Worm (Caenorhabditis elegans) whole organism, L1 larva: ENCODE data around the gene sru-38.

Experiments used
- C04F5.9 ChIP-seq: sonication (generic microtip); optimal IDR thresholded peaks from 2 replicates; lab custom pipeline; 2016; ENCODE audit warnings: missing genetic modification characterization, missing compliant biosample characterization
- C16A3.4 ChIP-seq: fragments of 150-350 bp; optimal IDR thresholded peaks from 2 replicates; lab custom pipeline; 2014; ENCODE audit warnings: missing biosample characterization, missing genetic modification characterization
- C34B4.2 ChIP-seq: sonication (generic microtip); optimal IDR thresholded peaks from 2 replicates; lab custom pipeline; 2017; ENCODE audit warnings: mild to moderate bottlenecking, missing genetic modification characterization, missing compliant biosample characterization
- aha-1 ChIP-seq: fragments of 150-350 bp; optimal IDR thresholded peaks from 2 replicates; lab custom pipeline; 2014; ENCODE audit warnings: missing biosample characterization, missing genetic modification characterization
- ceh-63 ChIP-seq: fragments of 200-800 bp; sonication (Bioruptor generic); optimal IDR thresholded peaks from 2 replicates; lab custom pipeline; 2018; ENCODE audit warnings: mild to moderate bottlenecking, missing genetic modification characterization, missing compliant biosample characterization
- ceh-82 ChIP-seq, 3 experiments: fragments of 150-350 bp in 1 of 3; sonication (generic microtip) in 2 of 3; optimal IDR thresholded peaks; 2 replicates each; lab custom pipeline; 2014 to 2017; ENCODE audit warnings: missing biosample characterization in 3 of 3, missing genetic modification characterization in 3 of 3
- dsc-1 ChIP-seq: sonication (generic microtip); optimal IDR thresholded peaks from 2 replicates; lab custom pipeline; 2016; ENCODE audit warnings: mild to moderate bottlenecking, missing genetic modification characterization, missing compliant biosample characterization
- efl-1 ChIP-seq, 4 experiments: fragments of 150-350 bp; optimal IDR thresholded peaks in 3 of 4; peaks in 1 of 4; 1 replicate in 1 of 4; 2 replicates in 3 of 4; lab custom pipeline; 2014; ENCODE audit warnings: missing biosample characterization in 2 of 4, missing genetic modification characterization in 2 of 4, missing genetic modification reagents in 2 of 4
- fkh-10 ChIP-seq: sonication (generic microtip); optimal IDR thresholded peaks from 2 replicates; lab custom pipeline; 2017; ENCODE audit warnings: missing biosample characterization, missing genetic modification reagents, missing genetic modification characterization
- fkh-4 ChIP-seq: sonication (generic microtip); optimal IDR thresholded peaks from 2 replicates; lab custom pipeline; 2016; ENCODE audit warnings: missing compliant biosample characterization, missing genetic modification characterization, borderline replicate concordance
- fkh-8 ChIP-seq: sonication (generic microtip); optimal IDR thresholded peaks from 2 replicates; lab custom pipeline; 2016; ENCODE audit warnings: mild to moderate bottlenecking, missing genetic modification characterization, missing compliant biosample characterization
- hlh-4 ChIP-seq: sonication (generic microtip); optimal IDR thresholded peaks from 2 replicates; lab custom pipeline; 2016; ENCODE audit warnings: mild to moderate bottlenecking, missing genetic modification characterization, missing compliant biosample characterization
- jun-1 ChIP-seq: fragments of 150-350 bp; optimal IDR thresholded peaks from 2 replicates; lab custom pipeline; 2014; ENCODE audit warnings: missing biosample characterization, missing genetic modification reagents, missing genetic modification characterization
- lin-14 ChIP-seq: fragments of 200-800 bp; sonication (Bioruptor generic); optimal IDR thresholded peaks from 2 replicates; lab custom pipeline; 2018; ENCODE audit warnings: mild to moderate bottlenecking, missing genetic modification characterization, moderate library complexity, missing compliant biosample characterization
- lin-15B ChIP-seq: fragments of 150-350 bp; sonication (generic microtip); optimal IDR thresholded peaks from 3 replicates; lab custom pipeline; 2014; ENCODE audit warnings: missing biosample characterization, missing genetic modification characterization
- lir-3 ChIP-seq: sonication (generic microtip); optimal IDR thresholded peaks from 2 replicates; lab custom pipeline; 2016; ENCODE audit warnings: mild to moderate bottlenecking, missing genetic modification characterization, moderate library complexity, missing compliant biosample characterization; ENCODE audit not compliant: poor library complexity
- lsy-2 ChIP-seq, 2 experiments: fragments of 150-350 bp; optimal IDR thresholded peaks; 2 replicates each; lab custom pipeline; 2014; ENCODE audit warnings: missing biosample characterization in 2 of 2, missing genetic modification characterization in 2 of 2
- mef-2 ChIP-seq: fragments of 150-350 bp; optimal IDR thresholded peaks from 2 replicates; lab custom pipeline; 2014; ENCODE audit warnings: missing biosample characterization, missing genetic modification characterization
- mep-1 ChIP-seq: fragments of 150-350 bp; optimal IDR thresholded peaks from 2 replicates; lab custom pipeline; 2014; ENCODE audit warnings: missing biosample characterization, missing genetic modification characterization
- nhr-11 ChIP-seq: fragments of 150-350 bp; optimal IDR thresholded peaks from 2 replicates; lab custom pipeline; 2014; ENCODE audit warnings: missing biosample characterization, missing genetic modification characterization
- nhr-20 ChIP-seq: sonication (generic microtip); optimal IDR thresholded peaks from 2 replicates; lab custom pipeline; 2016; ENCODE audit warnings: mild to moderate bottlenecking, missing genetic modification characterization, missing compliant biosample characterization
- nhr-28 ChIP-seq: fragments of 150-350 bp; optimal IDR thresholded peaks from 2 replicates; lab custom pipeline; 2014; ENCODE audit warnings: missing biosample characterization, missing genetic modification characterization
- nhr-90 ChIP-seq: sonication (generic microtip); optimal IDR thresholded peaks from 2 replicates; lab custom pipeline; 2016; ENCODE audit warnings: mild to moderate bottlenecking, missing genetic modification characterization, missing compliant biosample characterization; ENCODE audit not compliant: poor library complexity
- pag-3 ChIP-seq: sonication (generic microtip); optimal IDR thresholded peaks from 2 replicates; lab custom pipeline; 2017; ENCODE audit warnings: missing genetic modification characterization, mild to moderate bottlenecking, missing compliant biosample characterization, antibody characterized with exemption, borderline replicate concordance; ENCODE audit not compliant: insufficient read depth
- pax-3 ChIP-seq: fragments of 200-800 bp; sonication (Bioruptor generic); optimal IDR thresholded peaks from 2 replicates; lab custom pipeline; 2018; ENCODE audit warnings: mild to moderate bottlenecking, missing genetic modification characterization, moderate library complexity, missing compliant biosample characterization
- pqm-1 ChIP-seq: sonication (generic microtip); optimal IDR thresholded peaks from 3 replicates; lab custom pipeline; 2017; ENCODE audit warnings: missing biosample characterization, missing genetic modification characterization
- snpc-4 ChIP-seq: fragments of 150-350 bp; optimal IDR thresholded peaks from 2 replicates; lab custom pipeline; 2014; ENCODE audit warnings: missing biosample characterization, missing genetic modification characterization
- sptf-1 ChIP-seq: fragments of 150-350 bp; optimal IDR thresholded peaks from 2 replicates; lab custom pipeline; 2014; ENCODE audit warnings: missing biosample characterization, missing genetic modification characterization
- unc-130 ChIP-seq: fragments of 150-350 bp; optimal IDR thresholded peaks from 2 replicates; lab custom pipeline; 2017; ENCODE audit warnings: missing biosample characterization, missing genetic modification characterization, inconsistent platforms
- unc-98 ChIP-seq: fragments of 200-800 bp; sonication (Bioruptor generic); IDR thresholded peaks from 2 replicates; pipeline ENCODE4 v1.3.6; 2022; ENCODE audit warnings: missing genetic modification characterization, missing compliant biosample characterization
- zag-1 ChIP-seq: fragments of 150-350 bp; optimal IDR thresholded peaks from 2 replicates; lab custom pipeline; 2014; ENCODE audit warnings: missing biosample characterization, missing genetic modification characterization
- ztf-11 ChIP-seq, 2 experiments: sonication (generic microtip); optimal IDR thresholded peaks; 2 replicates each; lab custom pipeline; 2016 to 2017; ENCODE audit warnings: missing genetic modification characterization in 2 of 2, missing biosample characterization in 1 of 2, missing compliant biosample characterization in 1 of 2

sru-38 gene

ce11 chrV:9813527-9813926 is 22.3 kb downstream of the sru-38 start, which contains the start of gene sru-30:
sru-30 (plus strand) TSS chrV:9813827.
- TF ChIP-seq mep-1 (tag; lab: Kevin White, UChicago): no peak
- no peak for TF ChIP-seq efl-1 (optimal IDR thresholded peaks at IDR 0.05; lab: Kevin White, UChicago)
- TF ChIP-seq efl-1 (GFP tag; optimal IDR thresholded peaks at IDR 0.05 in 1 of 2; lab: Kevin White, UChicago): no peak
- no peak for TF ChIP-seq jun-1 (tag; lab: Kevin White, UChicago)
- TF ChIP-seq lsy-2 (tag; optimal IDR thresholded peaks at IDR 0.05; lab: Kevin White, UChicago): no peak
- no peak for TF ChIP-seq unc-130 (tag; lab: Kevin White, UChicago)
- TF ChIP-seq unc-98: no peak
- no peak for TF ChIP-seq snpc-4 (tag; lab: Kevin White, UChicago)
- no peak for TF ChIP-seq pqm-1 (tag; lab: Kevin White, UChicago)
- TF ChIP-seq, all 84 proteins: peak for 0

ce11 chrV:9812216-9812615 is 23.6 kb downstream of the sru-38 start:
- TF ChIP-seq nhr-11 (tag; lab: Kevin White, UChicago): no peak
- TF ChIP-seq, all 84 proteins: peak for 0

DNA sequence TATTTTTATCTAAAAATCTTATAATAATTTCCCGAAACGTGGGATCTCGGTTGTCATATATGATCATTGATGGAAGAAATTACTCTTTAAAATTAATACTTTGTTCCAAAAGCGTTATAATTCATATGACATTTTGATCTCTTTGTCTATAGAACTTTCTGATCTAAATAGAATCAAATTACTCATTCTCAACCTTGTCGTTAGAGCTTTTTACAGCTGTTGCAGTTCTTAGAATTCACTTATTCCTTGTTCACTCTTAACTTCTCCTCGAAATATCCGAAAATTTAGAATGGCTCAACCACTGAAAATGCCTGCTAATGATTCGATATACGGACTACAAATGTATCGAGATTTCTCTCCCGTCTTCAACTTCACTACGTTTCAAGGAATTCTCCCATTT is 24.7 kb downstream of the sru-38 start, which contains the start of gene sru-29:
TSS of gene sru-29 (plus strand) at position 301 of the 400 bp plus-strand sequence.
- TF ChIP-seq dsc-1 (tag; lab: Kevin White, UChicago) (no peak), hlh-4 (tag; lab: Kevin White, UChicago) (peak; percentile 4)

- TF ChIP-seq nhr-20 (no peak), fkh-8 (tag; lab: Kevin White, UChicago) (no peak), ceh-82 (tag; optimal IDR thresholded peaks at IDR 0.05; lab: Kevin White, UChicago) (no peak), C34B4.2 (tag; lab: Kevin White, UChicago) (no peak), nhr-28 (tag; lab: Kevin White, UChicago) (no peak), lin-15B (tag; lab: Kevin White, UChicago) (no peak)
These were observed 30.7 kb downstream of the sru-38 start, which contains the start of gene sru-37 for ce11 chrV:9805161-9805560. sru-37 (plus strand) TSS chrV:9805461.

- TF ChIP-seq ztf-11 (tag; optimal IDR thresholded peaks at IDR 0.05; lab: Kevin White, UChicago) (no peak), fkh-10 (GFP tag; lab: Kevin White, UChicago) (no peak), efl-1 (optimal IDR thresholded peaks at IDR 0.05; lab: Kevin White, UChicago) (no peak), efl-1 (GFP tag; optimal IDR thresholded peaks at IDR 0.05 in 1 of 2; lab: Kevin White, UChicago) (peak in 1 of 2 experiments; percentile 72)
These were observed 32.7 kb downstream of the sru-38 start, which contains the start of gene sru-39 for ce11 chrV:9803176-9803575. sru-39 (plus strand) TSS chrV:9803476.

- TF ChIP-seq lin-14 (GFP tag; lab: Kevin White, UChicago) (no peak), C04F5.9 (tag; lab: Kevin White, UChicago) (no peak)
- TF ChIP-seq, all 84 proteins: peak for 0
These were observed 33.9 kb downstream of the sru-38 start, which contains the start of gene F46B6.10 for ce11 chrV:9801965-9802364. F46B6.10 (minus strand) TSS chrV:9802065.

ce11 chrV:9799076-9799475 is 36.8 kb downstream of the sru-38 start, which contains the start of gene F46B6.13:
F46B6.13 (minus strand) TSS chrV:9799176.
- no peak for TF ChIP-seq mef-2 (tag; lab: Kevin White, UChicago)
- TF ChIP-seq ceh-63 (GFP tag; lab: Kevin White, UChicago): no peak

ce11 chrV:9798212-9798611 is 37.6 kb downstream of the sru-38 start:
- TF ChIP-seq aha-1 (tag; lab: Kevin White, UChicago) (no peak), C16A3.4 (tag; lab: Kevin White, UChicago) (no peak), nhr-90 (tag; lab: Kevin White, UChicago) (no peak), pag-3 (tag; lab: Kevin White, UChicago) (no peak), unc-130 (tag; lab: Kevin White, UChicago) (no peak), lir-3 (tag; lab: Kevin White, UChicago) (no peak), dsc-1 (tag; lab: Kevin White, UChicago) (peak; percentile 87), C34B4.2 (tag; lab: Kevin White, UChicago) (no peak), pax-3 (no peak), efl-1 (optimal IDR thresholded peaks at IDR 0.05; lab: Kevin White, UChicago) (no peak), efl-1 (GFP tag; optimal IDR thresholded peaks at IDR 0.05 in 1 of 2; lab: Kevin White, UChicago) (peak in 1 of 2 experiments; percentile 51), sptf-1 (tag; lab: Kevin White, UChicago) (no peak), zag-1 (tag; lab: Kevin White, UChicago) (no peak), snpc-4 (tag; lab: Kevin White, UChicago) (no peak), fkh-4 (tag; lab: Kevin White, UChicago) (peak; percentile 34)
